Worm (Caenorhabditis elegans) whole organism, late embryonic: Measurements from ENCODE around the gene D2096.12.

Experiments used
- C38D4.7 ChIP-seq: fragments of 200-800 bp; sonication (Bioruptor generic); optimal IDR thresholded peaks from 2 replicates; lab custom pipeline; 2018; ENCODE audit warnings: mild to moderate bottlenecking, missing genetic modification characterization, moderate library complexity, missing compliant biosample characterization
- F13H6.1 ChIP-seq: sonication (generic microtip); optimal IDR thresholded peaks from 2 replicates; lab custom pipeline; 2016; ENCODE audit warnings: missing genetic modification characterization, missing compliant biosample characterization
- K09A11.1 ChIP-seq: sonication (generic microtip); optimal IDR thresholded peaks from 2 replicates; lab custom pipeline; 2017; ENCODE audit warnings: antibody characterized with exemption, mild to moderate bottlenecking, missing genetic modification characterization, missing compliant biosample characterization; ENCODE audit not compliant: insufficient read depth
- T23F11.4 ChIP-seq: fragments of 200-800 bp; sonication (Bioruptor generic); optimal IDR thresholded peaks from 2 replicates; lab custom pipeline; 2018; ENCODE audit warnings: mild to moderate bottlenecking, missing genetic modification characterization, missing compliant biosample characterization
- Y22D7AL.16 ChIP-seq: sonication (generic microtip); optimal IDR thresholded peaks from 2 replicates; lab custom pipeline; 2016; ENCODE audit warnings: missing genetic modification characterization, missing compliant biosample characterization
- ahr-1 ChIP-seq: sonication (generic microtip); optimal IDR thresholded peaks from 2 replicates; lab custom pipeline; 2016; ENCODE audit warnings: missing genetic modification characterization, missing compliant biosample characterization
- ama-1 ChIP-seq: fragments of 150-350 bp; optimal IDR thresholded peaks from 2 replicates; lab custom pipeline; 2014
- ceh-18 ChIP-seq: sonication (generic microtip); optimal IDR thresholded peaks from 2 replicates; lab custom pipeline; 2016; ENCODE audit warnings: missing genetic modification characterization, missing compliant biosample characterization
- ceh-22 ChIP-seq: sonication (generic microtip); optimal IDR thresholded peaks from 2 replicates; lab custom pipeline; 2017; ENCODE audit warnings: missing biosample characterization, missing genetic modification characterization
- ceh-24 ChIP-seq: sonication (generic microtip); optimal IDR thresholded peaks from 2 replicates; lab custom pipeline; 2016; ENCODE audit warnings: mild to moderate bottlenecking, missing genetic modification characterization, missing compliant biosample characterization
- ceh-30 ChIP-seq: fragments of 150-350 bp; optimal IDR thresholded peaks from 2 replicates; lab custom pipeline; 2014; ENCODE audit warnings: missing biosample characterization, missing genetic modification characterization
- ceh-31 ChIP-seq: sonication (generic microtip); optimal IDR thresholded peaks from 2 replicates; lab custom pipeline; 2016; ENCODE audit warnings: missing genetic modification characterization, missing compliant biosample characterization
- ceh-45 ChIP-seq: fragments of 200-800 bp; sonication (Bioruptor generic); IDR thresholded peaks from 2 replicates; pipeline ENCODE4 v1.3.6; 2022; ENCODE audit warnings: missing genetic modification reagents, missing genetic modification characterization, missing compliant biosample characterization
- ceh-48 ChIP-seq: sonication (generic microtip); optimal IDR thresholded peaks from 2 replicates; lab custom pipeline; 2016; ENCODE audit warnings: missing genetic modification characterization, inconsistent platforms, missing compliant biosample characterization
- ceh-6 ChIP-seq: fragments of 200-800 bp; sonication (Bioruptor generic); optimal IDR thresholded peaks from 2 replicates; lab custom pipeline; 2018; ENCODE audit warnings: mild to moderate bottlenecking, missing genetic modification characterization, missing compliant biosample characterization
- ceh-9 ChIP-seq: sonication (generic microtip); optimal IDR thresholded peaks from 2 replicates; lab custom pipeline; 2016; ENCODE audit warnings: mild to moderate bottlenecking, missing genetic modification characterization, inconsistent platforms, missing compliant biosample characterization
- dmd-4 ChIP-seq: sonication (generic microtip); optimal IDR thresholded peaks from 2 replicates; lab custom pipeline; 2016; ENCODE audit warnings: borderline replicate concordance, missing genetic modification characterization, missing compliant biosample characterization
- dve-1 ChIP-seq: sonication (generic microtip); optimal IDR thresholded peaks from 2 replicates; lab custom pipeline; 2017; ENCODE audit warnings: antibody characterized with exemption, mild to moderate bottlenecking, missing genetic modification characterization, missing compliant biosample characterization
- elt-2 ChIP-seq: sonication (generic microtip); optimal IDR thresholded peaks from 2 replicates; lab custom pipeline; 2016; ENCODE audit warnings: missing genetic modification reagents, missing genetic modification characterization, missing compliant biosample characterization
- eyg-1 ChIP-seq: sonication (generic microtip); optimal IDR thresholded peaks from 2 replicates; lab custom pipeline; 2016; ENCODE audit warnings: missing genotype, missing genetic modification characterization, missing compliant biosample characterization
- fkh-10 ChIP-seq: fragments of 150-350 bp; optimal IDR thresholded peaks from 2 replicates; lab custom pipeline; 2014; ENCODE audit warnings: missing biosample characterization, missing genetic modification reagents, missing genetic modification characterization
- gmeb-2 ChIP-seq: sonication (generic microtip); optimal IDR thresholded peaks from 2 replicates; lab custom pipeline; 2016; ENCODE audit warnings: missing genetic modification characterization, inconsistent platforms, missing compliant biosample characterization
- hlh-6 ChIP-seq: sonication (generic microtip); optimal IDR thresholded peaks from 2 replicates; lab custom pipeline; 2016; ENCODE audit warnings: missing genotype, missing genetic modification characterization, missing compliant biosample characterization
- hlh-8 ChIP-seq: sonication (generic microtip); optimal IDR thresholded peaks from 2 replicates; lab custom pipeline; 2016; ENCODE audit warnings: missing genotype, missing genetic modification characterization, missing compliant biosample characterization
- lim-6 ChIP-seq: sonication (generic microtip); optimal IDR thresholded peaks from 2 replicates; lab custom pipeline; 2016; ENCODE audit warnings: missing genetic modification characterization, missing compliant biosample characterization
- lin-11 ChIP-seq: fragments of 200-800 bp; sonication (Bioruptor generic); optimal IDR thresholded peaks from 2 replicates; lab custom pipeline; 2018; ENCODE audit warnings: mild to moderate bottlenecking, missing genetic modification characterization, missing compliant biosample characterization
- madf-2 ChIP-seq: sonication (generic microtip); optimal IDR thresholded peaks from 2 replicates; lab custom pipeline; 2017; ENCODE audit warnings: missing genetic modification characterization, missing compliant biosample characterization
- nfya-1 ChIP-seq: sonication (generic microtip); optimal IDR thresholded peaks from 2 replicates; lab custom pipeline; 2017; ENCODE audit warnings: missing genetic modification characterization, mild to moderate bottlenecking, missing compliant biosample characterization, antibody characterized with exemption, moderate library complexity
- nhr-11 ChIP-seq: fragments of 150-350 bp; optimal IDR thresholded peaks from 2 replicates; lab custom pipeline; 2014; ENCODE audit warnings: missing biosample characterization, missing genetic modification characterization
- npax-4 ChIP-seq: sonication (generic microtip); optimal IDR thresholded peaks from 2 replicates; lab custom pipeline; 2016; ENCODE audit warnings: missing genetic modification characterization, missing compliant biosample characterization
- odd-2 ChIP-seq: sonication (generic microtip); optimal IDR thresholded peaks from 2 replicates; lab custom pipeline; 2017; ENCODE audit warnings: antibody characterized with exemption, mild to moderate bottlenecking, missing genetic modification characterization, missing compliant biosample characterization
- pha-4 ChIP-seq: fragments of 150-350 bp; optimal IDR thresholded peaks from 2 replicates; lab custom pipeline; 2018; ENCODE audit warnings: missing biosample characterization, missing genetic modification reagents, missing genetic modification characterization
- pqm-1 ChIP-seq: sonication (generic microtip); optimal IDR thresholded peaks from 2 replicates; lab custom pipeline; 2016; ENCODE audit warnings: missing genetic modification characterization, missing compliant biosample characterization
- sdc-2 ChIP-seq: sonication (generic microtip); optimal IDR thresholded peaks from 2 replicates; lab custom pipeline; 2016; ENCODE audit warnings: missing genotype, missing genetic modification characterization, missing compliant biosample characterization
- unc-3 ChIP-seq, 2 experiments: fragments of 200-800 bp in 1 of 2; sonication (Bioruptor generic) in 1 of 2; sonication (generic microtip) in 1 of 2; conservative IDR thresholded peaks in 1 of 2; optimal IDR thresholded peaks in 1 of 2; 2 replicates each; pipeline versions ENCODE4 v1.3.6 to Lab custom; 2016 to 2022; ENCODE audit warnings: missing compliant biosample characterization in 2 of 2, missing genetic modification characterization in 2 of 2, missing genetic modification reagents in 1 of 2
- unc-42 ChIP-seq: sonication (generic microtip); optimal IDR thresholded peaks from 2 replicates; lab custom pipeline; 2016; ENCODE audit warnings: missing genotype, missing genetic modification characterization, missing compliant biosample characterization
- unc-55 ChIP-seq: sonication (generic microtip); optimal IDR thresholded peaks from 2 replicates; lab custom pipeline; 2017; ENCODE audit warnings: missing biosample characterization, missing genetic modification reagents, missing genetic modification characterization
- zip-5 ChIP-seq: sonication (generic microtip); optimal IDR thresholded peaks from 2 replicates; lab custom pipeline; 2016; ENCODE audit warnings: missing genetic modification characterization, missing compliant biosample characterization
- ztf-16 ChIP-seq: sonication (generic microtip); optimal IDR thresholded peaks from 2 replicates; lab custom pipeline; 2017; ENCODE audit warnings: missing genetic modification characterization, missing compliant biosample characterization

The D2096.12 gene

ce11 chrIV:8379278-8379677 lies 16.0 kb downstream of the D2096.12 start, which contains the start of gene nap-1:
Gene nap-1, minus strand, starts transcription at chrIV:8379319.
- no peak for TF ChIP-seq ceh-9
- TF ChIP-seq fkh-10 (GFP tag; lab: Kevin White, UChicago), result no peak
- no peak for TF ChIP-seq ceh-48 (tag; lab: Kevin White, UChicago)
- TF ChIP-seq C38D4.7, result no peak
- no peak for TF ChIP-seq sdc-2 (tag; lab: Kevin White, UChicago)
- TF ChIP-seq ceh-6 (GFP tag; lab: Kevin White, UChicago), result no peak
- no peak for TF ChIP-seq npax-4
- no peak for TF ChIP-seq gmeb-2 (tag; lab: Kevin White, UChicago)
- no peak for TF ChIP-seq unc-42 (tag; lab: Kevin White, UChicago)
- no peak for TF ChIP-seq ceh-45
- TF ChIP-seq ceh-30 (tag; lab: Kevin White, UChicago), result no peak
- no peak for TF ChIP-seq unc-55 (GFP tag; lab: Kevin White, UChicago)
- peak; percentile 11 for TF ChIP-seq elt-2 (tag; lab: Kevin White, UChicago)
- TF ChIP-seq nfya-1 (tag; lab: Kevin White, UChicago), result peak; percentile 40
- TF ChIP-seq madf-2 (tag; lab: Kevin White, UChicago), result no peak
- TF ChIP-seq zip-5 (tag; lab: Kevin White, UChicago), result no peak
- no peak for TF ChIP-seq unc-3 (GFP tag; conservative IDR thresholded peaks at IDR 0.05; lab: Robert Waterston, UW)
- no peak for TF ChIP-seq unc-3 (tag; optimal IDR thresholded peaks at IDR 0.05; lab: Kevin White, UChicago)

- TF ChIP-seq pqm-1 (tag; lab: Kevin White, UChicago) (no peak), F13H6.1 (tag; lab: Kevin White, UChicago) (no peak), ama-1 (lab: Kevin White, UChicago) (no peak), ceh-9 (no peak), unc-3 (GFP tag; conservative IDR thresholded peaks at IDR 0.05; lab: Robert Waterston, UW) (no peak), unc-3 (tag; optimal IDR thresholded peaks at IDR 0.05; lab: Kevin White, UChicago) (no peak)
These were observed 16.4 kb downstream of the D2096.12 start, which contains the start of gene praf-3 for ce11 chrIV:8379683-8380082. Gene praf-3, plus strand, starts transcription at chrIV:8379983.

ce11 chrIV:8380266-8380850 lies 17.1 kb downstream of the D2096.12 start:
- TF ChIP-seq elt-2 (tag; lab: Kevin White, UChicago) (peak; percentile 87), dmd-4 (tag; lab: Kevin White, UChicago) (no peak), lin-11 (tag; lab: Kevin White, UChicago) (no peak), ceh-24 (tag; lab: Kevin White, UChicago) (no peak), ahr-1 (tag; lab: Kevin White, UChicago) (no peak), pha-4 (tag; lab: Kevin White, UChicago) (no peak)
- TF ChIP-seq, all 69 proteins: peak for 1

ce11 chrIV:8382695-8383094 lies 19.4 kb downstream of the D2096.12 start, which contains the start of gene D2096.9:
Gene D2096.9, minus strand, starts transcription at chrIV:8382795.
- TF ChIP-seq hlh-6 (no peak), K09A11.1 (tag; lab: Kevin White, UChicago) (no peak)

- TF ChIP-seq eyg-1 (tag; lab: Kevin White, UChicago) (no peak), Y22D7AL.16 (no peak), lim-6 (no peak), ztf-16 (tag; lab: Kevin White, UChicago) (no peak), odd-2 (no peak), nhr-11 (no peak), T23F11.4 (GFP tag; lab: Kevin White, UChicago) (no peak), ceh-31 (tag; lab: Kevin White, UChicago) (no peak), hlh-8 (tag; lab: Kevin White, UChicago) (no peak), ceh-22 (no peak), dve-1 (no peak), ceh-18 (tag; lab: Kevin White, UChicago) (no peak)
These were observed 21.5 kb downstream of the D2096.12 start for ce11 chrIV:8384737-8385136.
